Fruit fly (Drosophila melanogaster) Kc167 (cell line): ENCODE results near the gene CG2246.

ENCODE experiments used
- Sin3A ChIP-seq: fragments of >200 bp; optimal IDR thresholded peaks from 2 replicates; lab custom pipeline; 2018; ENCODE audit warnings: missing external identifiers
- h ChIP-seq: fragments of >200 bp; optimal IDR thresholded peaks from 3 replicates; lab custom pipeline; 2018; ENCODE audit warnings: missing external identifiers
- psq ChIP-seq: fragments of >200 bp; optimal IDR thresholded peaks from 2 replicates; lab custom pipeline; 2017; ENCODE audit warnings: missing external identifiers
- ttk ChIP-seq: sonication (Bioruptor generic); optimal IDR thresholded peaks from 2 replicates; lab custom pipeline; 2017; ENCODE audit warnings: missing external identifiers

dm6 chr3R:30628928-30629327, 27.6 kb upstream of the CG2246 start, which contains the start of gene CG2267:
- TF ChIP-seq psq (lab: Kevin White, UChicago) = no peak
- TF ChIP-seq ttk (lab: Kevin White, UChicago) = no peak
- no peak for TF ChIP-seq h (lab: Kevin White, UChicago)
- no peak for TF ChIP-seq Sin3A (lab: Kevin White, UChicago)
